Worm (Caenorhabditis elegans) whole organism, L2 larva: ENCODE data around the gene cam-1.
A peak's percentile ranks its signal among the peaks of the same experiment; 100 is the strongest.

Source experiments
- C34F6.9 ChIP-seq: fragments of 150-350 bp; optimal IDR thresholded peaks from 2 replicates; lab custom pipeline; 2014; ENCODE audit warnings: missing biosample characterization, missing genetic modification characterization
- F13H6.1 ChIP-seq: sonication (generic microtip); optimal IDR thresholded peaks from 2 replicates; lab custom pipeline; 2016; ENCODE audit warnings: missing genetic modification characterization, missing compliant biosample characterization
- R02D3.7 ChIP-seq: fragments of 150-350 bp; optimal IDR thresholded peaks from 2 replicates; lab custom pipeline; 2014; ENCODE audit warnings: missing biosample characterization, missing genetic modification characterization
- Y55F3AM.14 ChIP-seq: fragments of 200-800 bp; sonication (Bioruptor generic); optimal IDR thresholded peaks from 2 replicates; lab custom pipeline; 2018; ENCODE audit warnings: mild to moderate bottlenecking, missing genetic modification characterization, missing compliant biosample characterization
- ZK546.5 ChIP-seq: sonication (generic microtip); optimal IDR thresholded peaks from 2 replicates; lab custom pipeline; 2017; ENCODE audit warnings: missing biosample characterization, missing genetic modification characterization
- alr-1 ChIP-seq: fragments of 150-350 bp; optimal IDR thresholded peaks from 2 replicates; lab custom pipeline; 2014; ENCODE audit warnings: missing biosample characterization, missing genetic modification characterization
- aly-2 ChIP-seq: fragments of 150-350 bp; optimal IDR thresholded peaks from 2 replicates; lab custom pipeline; 2014; ENCODE audit warnings: missing biosample characterization, missing genetic modification characterization
- ama-1 ChIP-seq: fragments of 150-350 bp; optimal IDR thresholded peaks from 2 replicates; lab custom pipeline; 2018; ENCODE audit warnings: inconsistent platforms
- ceh-16 ChIP-seq: fragments of 150-350 bp; optimal IDR thresholded peaks from 2 replicates; lab custom pipeline; 2014; ENCODE audit warnings: missing biosample characterization, missing genetic modification characterization
- ceh-82 ChIP-seq: fragments of 150-350 bp; optimal IDR thresholded peaks from 2 replicates; lab custom pipeline; 2014; ENCODE audit warnings: missing biosample characterization, missing genetic modification characterization
- crh-2 ChIP-seq: sonication (generic microtip); optimal IDR thresholded peaks from 2 replicates; lab custom pipeline; 2017; ENCODE audit warnings: missing biosample characterization, missing genetic modification characterization
- dmd-4 ChIP-seq: sonication (generic microtip); optimal IDR thresholded peaks from 2 replicates; lab custom pipeline; 2017; ENCODE audit warnings: missing biosample characterization, missing genetic modification characterization
- elt-1 ChIP-seq: fragments of 150-350 bp; optimal IDR thresholded peaks from 2 replicates; lab custom pipeline; 2014; ENCODE audit warnings: missing biosample characterization, missing genetic modification characterization
- elt-3 ChIP-seq: sonication (generic microtip); optimal IDR thresholded peaks from 2 replicates; lab custom pipeline; 2017; ENCODE audit warnings: missing biosample characterization, missing genetic modification characterization
- fos-1 ChIP-seq: fragments of 150-350 bp; optimal IDR thresholded peaks from 2 replicates; lab custom pipeline; 2014; ENCODE audit warnings: missing biosample characterization, missing genetic modification characterization
- gmeb-1 ChIP-seq: fragments of 150-350 bp; optimal IDR thresholded peaks from 2 replicates; lab custom pipeline; 2014; ENCODE audit warnings: missing biosample characterization, missing genetic modification characterization
- lin-11 ChIP-seq: fragments of 150-350 bp; sonication (generic microtip); optimal IDR thresholded peaks from 2 replicates; lab custom pipeline; 2014; ENCODE audit warnings: missing biosample characterization, missing genetic modification characterization, inconsistent platforms, mixed read lengths
- lin-13 ChIP-seq: fragments of 150-350 bp; optimal IDR thresholded peaks from 2 replicates; lab custom pipeline; 2014; ENCODE audit warnings: missing biosample characterization, missing genetic modification reagents, missing genetic modification characterization
- lin-39 ChIP-seq: fragments of 150-350 bp; optimal IDR thresholded peaks from 2 replicates; lab custom pipeline; 2014; ENCODE audit warnings: missing biosample characterization, missing genetic modification reagents, missing genetic modification characterization
- lsy-2 ChIP-seq, 2 experiments: fragments of 150-350 bp in 1 of 2; sonication (generic microtip) in 1 of 2; optimal IDR thresholded peaks; 2 replicates each; lab custom pipeline; 2014 to 2017; ENCODE audit warnings: missing biosample characterization in 2 of 2, missing genetic modification characterization in 2 of 2
- mab-5 ChIP-seq: fragments of 150-350 bp; optimal IDR thresholded peaks from 2 replicates; lab custom pipeline; 2014; ENCODE audit warnings: missing biosample characterization, missing genetic modification characterization
- mbf-1 ChIP-seq: sonication (generic microtip); optimal IDR thresholded peaks from 2 replicates; lab custom pipeline; 2017; ENCODE audit warnings: missing biosample characterization, missing genetic modification characterization
- mdl-1 ChIP-seq, 2 experiments: fragments of 150-350 bp in 1 of 2; sonication (generic microtip) in 1 of 2; optimal IDR thresholded peaks; 2 replicates each; lab custom pipeline; 2017; ENCODE audit warnings: missing biosample characterization in 2 of 2, missing genetic modification characterization in 2 of 2
- nhr-10 ChIP-seq: sonication (generic microtip); optimal IDR thresholded peaks from 2 replicates; lab custom pipeline; 2017; ENCODE audit warnings: missing biosample characterization, missing genetic modification characterization
- nhr-12 ChIP-seq: fragments of 150-350 bp; optimal IDR thresholded peaks from 2 replicates; lab custom pipeline; 2014; ENCODE audit warnings: missing biosample characterization, missing genetic modification characterization
- nhr-129 ChIP-seq: fragments of 150-350 bp; optimal IDR thresholded peaks from 2 replicates; lab custom pipeline; 2014; ENCODE audit warnings: missing biosample characterization, missing genetic modification characterization
- nhr-21 ChIP-seq: fragments of 150-350 bp; optimal IDR thresholded peaks from 2 replicates; lab custom pipeline; 2014; ENCODE audit warnings: missing biosample characterization, missing genetic modification characterization
- nhr-23 ChIP-seq: fragments of 150-350 bp; optimal IDR thresholded peaks from 2 replicates; lab custom pipeline; 2014; ENCODE audit warnings: missing biosample characterization, missing genetic modification reagents, missing genetic modification characterization
- nhr-237 ChIP-seq: fragments of 150-350 bp; optimal IDR thresholded peaks from 2 replicates; lab custom pipeline; 2014; ENCODE audit warnings: missing biosample characterization, missing genetic modification characterization
- nhr-25 ChIP-seq: fragments of 150-350 bp; sonication (generic microtip); optimal IDR thresholded peaks from 3 replicates; lab custom pipeline; 2014; ENCODE audit warnings: missing biosample characterization, missing genetic modification characterization
- nhr-6 ChIP-seq: fragments of 150-350 bp; optimal IDR thresholded peaks from 2 replicates; lab custom pipeline; 2014; ENCODE audit warnings: missing biosample characterization, missing genetic modification characterization
- nhr-77 ChIP-seq: fragments of 150-350 bp; optimal IDR thresholded peaks from 2 replicates; lab custom pipeline; 2014; ENCODE audit warnings: missing biosample characterization, missing genetic modification characterization
- sem-4 ChIP-seq: fragments of 150-350 bp; optimal IDR thresholded peaks from 2 replicates; lab custom pipeline; 2014; ENCODE audit warnings: missing biosample characterization, missing genetic modification reagents, missing genetic modification characterization
- skn-1 ChIP-seq: sonication (generic microtip); optimal IDR thresholded peaks from 2 replicates; lab custom pipeline; 2017; ENCODE audit warnings: missing biosample characterization, missing genetic modification characterization
- sma-3 ChIP-seq: sonication (generic microtip); optimal IDR thresholded peaks from 2 replicates; lab custom pipeline; 2016; ENCODE audit warnings: missing genetic modification reagents, missing genetic modification characterization, missing compliant biosample characterization
- sma-9 ChIP-seq, 2 experiments: fragments of 150-350 bp in 1 of 2; sonication (generic microtip) in 1 of 2; optimal IDR thresholded peaks; 2 replicates each; lab custom pipeline; 2014 to 2016; ENCODE audit warnings: missing genetic modification characterization in 2 of 2, mild to moderate bottlenecking in 1 of 2, missing biosample characterization in 1 of 2, missing compliant biosample characterization in 1 of 2, missing genetic modification reagents in 1 of 2, moderate library complexity in 1 of 2
- snpc-4 ChIP-seq: fragments of 150-350 bp; optimal IDR thresholded peaks from 2 replicates; lab custom pipeline; 2014; ENCODE audit warnings: missing biosample characterization, missing genetic modification characterization
- unc-39 ChIP-seq: fragments of 150-350 bp; optimal IDR thresholded peaks from 2 replicates; lab custom pipeline; 2014; ENCODE audit warnings: missing biosample characterization, missing genetic modification characterization
- unc-55 ChIP-seq: fragments of 150-350 bp; sonication (generic microtip); optimal IDR thresholded peaks from 3 replicates; lab custom pipeline; 2014; ENCODE audit warnings: missing biosample characterization, missing genetic modification reagents, missing genetic modification characterization
- unc-62 ChIP-seq: fragments of 150-350 bp; optimal IDR thresholded peaks from 2 replicates; lab custom pipeline; 2014; ENCODE audit warnings: missing biosample characterization, missing genetic modification reagents, missing genetic modification characterization
- zag-1 ChIP-seq: fragments of 150-350 bp; optimal IDR thresholded peaks from 2 replicates; lab custom pipeline; 2014; ENCODE audit warnings: missing biosample characterization, missing genetic modification characterization
- ztf-1 ChIP-seq: fragments of 200-800 bp; sonication (Bioruptor generic); conservative IDR thresholded peaks from 2 replicates; pipeline ENCODE4 v1.3.6; 2022; ENCODE audit warnings: missing genetic modification characterization, missing compliant biosample characterization
- ztf-11 ChIP-seq: sonication (generic microtip); optimal IDR thresholded peaks from 2 replicates; lab custom pipeline; 2017; ENCODE audit warnings: missing biosample characterization, missing genetic modification characterization
- ztf-4 ChIP-seq: fragments of 150-350 bp; optimal IDR thresholded peaks from 2 replicates; lab custom pipeline; 2014; ENCODE audit warnings: missing biosample characterization, missing genetic modification characterization

cam-1 gene

DNA sequence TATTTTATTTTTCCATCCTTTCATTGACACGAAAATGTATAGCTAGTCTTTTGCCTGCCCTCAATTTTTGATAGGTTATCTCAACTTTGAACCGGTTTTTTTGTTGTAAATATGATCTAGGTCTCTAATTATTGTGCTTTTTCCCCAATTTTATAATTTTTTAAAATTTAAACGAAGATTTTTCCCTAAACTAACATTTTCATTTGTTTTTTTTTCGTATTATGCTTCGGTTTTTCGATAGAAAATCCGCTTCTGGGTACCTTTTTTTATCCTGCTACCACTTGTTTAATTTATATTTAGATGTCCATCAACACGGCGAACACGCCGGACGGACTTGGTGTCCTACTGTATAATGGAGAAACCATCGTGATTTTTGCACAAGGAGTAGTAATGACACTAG, 19.4 kb upstream of the cam-1 start, which contains the start of gene wbp-2:
Gene wbp-2 (plus strand): TSS at position 301 of the 400 bp plus-strand sequence.
- TF ChIP-seq lsy-2 (tag; optimal IDR thresholded peaks at IDR 0.05; lab: Kevin White, UChicago) = no peak
- TF ChIP-seq mab-5 (tag; lab: Kevin White, UChicago) = no peak
- TF ChIP-seq lin-39 (tag; lab: Kevin White, UChicago) = no peak
- no peak for TF ChIP-seq nhr-25
- no peak for TF ChIP-seq nhr-21 (tag; lab: Kevin White, UChicago)
- no peak for TF ChIP-seq zag-1 (tag; lab: Kevin White, UChicago)
- TF ChIP-seq Y55F3AM.14 (GFP tag; lab: Kevin White, UChicago) = no peak

DNA sequence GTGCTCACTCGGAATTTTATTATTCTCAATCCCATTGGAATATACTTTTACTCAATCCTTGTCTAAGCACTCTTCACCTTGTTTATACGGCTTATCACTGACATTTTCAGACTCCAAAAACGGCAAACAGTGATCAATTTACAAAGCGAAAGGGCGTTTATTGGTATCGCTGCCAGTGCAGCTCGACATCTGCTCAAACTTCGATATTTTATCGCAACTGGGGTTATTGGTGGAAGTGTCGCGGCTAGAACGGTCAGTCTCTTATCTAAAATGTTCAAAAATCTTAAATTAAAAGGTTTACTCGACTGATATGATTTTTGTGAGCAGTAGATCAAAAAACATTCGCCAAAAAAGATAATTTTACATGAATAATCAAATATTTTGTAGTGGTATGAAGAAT, 15.5 kb upstream of the cam-1 start:
- TF ChIP-seq sma-3 (no peak), elt-1 (tag; lab: Kevin White, UChicago) (no peak), fos-1 (tag; lab: Kevin White, UChicago) (peak; percentile 70), nhr-77 (no peak)

DNA sequence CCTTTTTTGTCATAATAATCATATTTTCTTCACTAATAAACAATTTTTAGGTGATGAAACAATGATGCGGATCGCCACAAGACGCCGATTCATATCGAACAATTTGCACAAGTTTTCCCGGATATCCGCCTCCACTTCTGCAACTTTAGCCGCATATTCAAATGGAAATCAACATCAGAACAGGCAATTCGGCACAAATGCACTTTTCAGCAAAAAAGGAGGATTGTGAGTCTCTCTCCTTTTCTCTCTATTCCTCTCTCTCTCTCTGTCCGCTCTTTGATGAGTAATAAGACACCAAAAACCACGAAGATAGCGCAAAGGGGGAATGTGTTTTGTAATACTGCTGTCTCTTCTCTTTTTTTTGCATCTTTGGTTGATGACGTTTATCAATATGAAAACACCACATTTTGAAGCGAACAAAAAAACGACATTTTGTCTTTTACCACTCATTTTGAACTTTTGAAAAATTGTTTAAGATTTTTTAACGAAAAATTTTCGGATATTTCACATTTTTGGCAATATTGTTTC, 14.8 kb upstream of the cam-1 start, which contains the start of gene eat-3:
Gene eat-3 (plus strand): TSS at position 51 of the 528 bp plus-strand sequence.
- TF ChIP-seq snpc-4 (tag; lab: Kevin White, UChicago) (no peak), nhr-23 (tag; lab: Kevin White, UChicago) (no peak), lin-13 (no peak), nhr-12 (no peak), sma-3 (no peak), F13H6.1 (tag; lab: Kevin White, UChicago) (no peak), nhr-237 (tag; lab: Kevin White, UChicago) (no peak), sem-4 (tag; lab: Kevin White, UChicago) (peak; percentile 10), lsy-2 (tag; optimal IDR thresholded peaks at IDR 0.05; lab: Kevin White, UChicago) (peak in 1 of 2 experiments; percentile 45), C34F6.9 (tag; lab: Kevin White, UChicago) (peak; percentile 46), nhr-77 (no peak), nhr-10 (no peak), Y55F3AM.14 (GFP tag; lab: Kevin White, UChicago) (no peak), nhr-129 (tag; lab: Kevin White, UChicago) (peak; percentile 29), unc-55 (GFP tag; lab: Kevin White, UChicago) (peak; percentile 86), ztf-1 (GFP tag; lab: Robert Waterston, UW) (no peak), zag-1 (tag; lab: Kevin White, UChicago) (peak; percentile 51), lin-39 (tag; lab: Kevin White, UChicago) (no peak), ama-1 (lab: Kevin White, UChicago) (no peak), elt-1 (tag; lab: Kevin White, UChicago) (no peak), fos-1 (tag; lab: Kevin White, UChicago) (peak; percentile 84), sma-9 (GFP tag; optimal IDR thresholded peaks at IDR 0.05; lab: Kevin White, UChicago) (peak; percentile 72), sma-9 (tag; optimal IDR thresholded peaks at IDR 0.05; lab: Kevin White, UChicago) (no peak), nhr-6 (no peak), skn-1 (tag; lab: Kevin White, UChicago) (no peak), mab-5 (tag; lab: Kevin White, UChicago) (no peak), elt-3 (tag; lab: Kevin White, UChicago) (no peak), aly-2 (no peak), mbf-1 (tag; lab: Kevin White, UChicago) (no peak), ztf-11 (tag; lab: Kevin White, UChicago) (no peak), ceh-82 (tag; lab: Kevin White, UChicago) (no peak), nhr-25 (no peak), alr-1 (tag; lab: Kevin White, UChicago) (no peak), ZK546.5 (tag; lab: Kevin White, UChicago) (no peak), R02D3.7 (tag; lab: Kevin White, UChicago) (no peak), nhr-21 (tag; lab: Kevin White, UChicago) (no peak), ztf-4 (no peak), gmeb-1 (tag; lab: Kevin White, UChicago) (no peak), ceh-16 (tag; lab: Kevin White, UChicago) (no peak), unc-62 (GFP tag; lab: Kevin White, UChicago) (no peak), unc-39 (tag; lab: Kevin White, UChicago) (no peak), crh-2 (tag; lab: Kevin White, UChicago) (peak; percentile 12), lin-11 (tag; lab: Kevin White, UChicago) (no peak), dmd-4 (tag; lab: Kevin White, UChicago) (no peak), mdl-1 (tag; optimal IDR thresholded peaks at IDR 0.05; lab: Kevin White, UChicago) (peak in 1 of 2 experiments; percentile 19)
